Fruit fly (Drosophila melanogaster) whole organism, wandering third instar larva: ENCODE results near the gene CG32249.

ENCODE experiments used
- Abd-B ChIP-seq: fragments of >200 bp; optimal IDR thresholded peaks from 2 replicates; lab custom pipeline; 2017; ENCODE audit warnings: missing biosample characterization, missing genetic modification characterization
- CG32264 ChIP-seq: fragments of 200-800 bp; sonication (Bioruptor generic); optimal IDR thresholded peaks from 2 replicates; lab custom pipeline; 2016; ENCODE audit warnings: missing biosample characterization, missing genetic modification characterization
- CG9705 ChIP-seq: fragments of 200-800 bp; sonication (Bioruptor generic); optimal IDR thresholded peaks from 2 replicates; lab custom pipeline; 2018; ENCODE audit warnings: missing biosample characterization, mild to moderate bottlenecking, missing genetic modification characterization
- CrebA ChIP-seq: fragments of 200-800 bp; sonication (Bioruptor generic); optimal IDR thresholded peaks from 2 replicates; lab custom pipeline; 2016; ENCODE audit warnings: missing biosample characterization, mild to moderate bottlenecking, missing genetic modification characterization, borderline replicate concordance
- Dfd ChIP-seq: fragments of >200 bp; optimal IDR thresholded peaks from 2 replicates; lab custom pipeline; 2017; ENCODE audit warnings: missing biosample characterization, missing genetic modification characterization
- GATAd ChIP-seq: sonication (Bioruptor generic); optimal IDR thresholded peaks from 2 replicates; lab custom pipeline; 2016; ENCODE audit warnings: missing biosample characterization, missing genetic modification characterization
- HLH106 ChIP-seq: fragments of 200-800 bp; optimal IDR thresholded peaks from 3 replicates; lab custom pipeline; 2019; ENCODE audit warnings: missing biosample characterization, mild to moderate bottlenecking, missing genetic modification characterization, moderate library complexity
- Hnf4 ChIP-seq: fragments of 200-800 bp; sonication (Bioruptor generic); optimal IDR thresholded peaks from 2 replicates; lab custom pipeline; 2016; ENCODE audit warnings: missing biosample characterization, mild to moderate bottlenecking, missing genetic modification characterization
- Hr78 ChIP-seq: fragments of >200 bp; optimal IDR thresholded peaks from 2 replicates; lab custom pipeline; 2017; ENCODE audit warnings: missing biosample characterization, missing genetic modification characterization
- Hr83 ChIP-seq: fragments of 200-300 bp; sonication (Bioruptor generic); optimal IDR thresholded peaks from 2 replicates; lab custom pipeline; 2016; ENCODE audit warnings: missing biosample characterization, mild to moderate bottlenecking, missing genetic modification characterization, moderate library complexity; ENCODE audit not compliant: poor library complexity, severe bottlenecking
- Jra ChIP-seq: sonication (Bioruptor generic); optimal IDR thresholded peaks from 2 replicates; lab custom pipeline; 2016; ENCODE audit warnings: missing biosample characterization, missing genetic modification characterization
- Mio ChIP-seq: sonication (Bioruptor generic); optimal IDR thresholded peaks from 2 replicates; lab custom pipeline; 2016; ENCODE audit warnings: missing biosample characterization, missing genetic modification characterization
- Myc ChIP-seq: fragments of >200 bp; optimal IDR thresholded peaks from 2 replicates; lab custom pipeline; 2017
- N ChIP-seq: fragments of >200 bp; optimal IDR thresholded peaks from 2 replicates; lab custom pipeline; 2018; ENCODE audit warnings: missing biosample characterization, missing external identifiers, missing genetic modification characterization
- OdsH ChIP-seq: fragments of 200-800 bp; sonication (Bioruptor generic); optimal IDR thresholded peaks from 2 replicates; lab custom pipeline; 2016; ENCODE audit warnings: missing biosample characterization, mild to moderate bottlenecking, missing genetic modification characterization
- Rel ChIP-seq, 2 experiments: fragments of 200-800 bp; sonication (Bioruptor generic) in 1 of 2; optimal IDR thresholded peaks; 2 replicates in 1 of 2; 3 replicates in 1 of 2; lab custom pipeline; 2016 to 2019; ENCODE audit warnings: mild to moderate bottlenecking in 2 of 2, missing biosample characterization in 2 of 2, missing genetic modification characterization in 2 of 2, moderate library complexity in 1 of 2
- Sp1 ChIP-seq: fragments of 200-800 bp; sonication (Bioruptor generic); optimal IDR thresholded peaks from 3 replicates; lab custom pipeline; 2019; ENCODE audit warnings: missing biosample characterization, mild to moderate bottlenecking, missing genetic modification characterization, moderate library complexity
- Vsx2 ChIP-seq: fragments of 200-300, 225-300 bp; sonication (Bioruptor generic); optimal IDR thresholded peaks from 2 replicates; lab custom pipeline; 2018; ENCODE audit warnings: missing biosample characterization, missing genetic modification characterization; ENCODE audit not compliant: partially characterized antibody
- br ChIP-seq: fragments of 200-800 bp; sonication (Bioruptor generic); optimal IDR thresholded peaks from 2 replicates; lab custom pipeline; 2016; ENCODE audit warnings: missing biosample characterization, missing genetic modification characterization
- brk ChIP-seq: fragments of 200-800 bp; sonication (Bioruptor generic); optimal IDR thresholded peaks from 2 replicates; lab custom pipeline; 2016; ENCODE audit warnings: missing biosample characterization, mild to moderate bottlenecking, missing genetic modification characterization
- dl ChIP-seq, 2 experiments: fragments of 175-275, 200-275 bp in 1 of 2; fragments of 200-275 bp in 1 of 2; sonication (Bioruptor generic); optimal IDR thresholded peaks; lab custom pipeline; 2018; ENCODE audit warnings: mild to moderate bottlenecking in 2 of 2, missing biosample characterization in 2 of 2, missing genetic modification characterization in 2 of 2, moderate library complexity in 2 of 2; ENCODE audit not compliant: partially characterized antibody in 2 of 2, insufficient read depth in 1 of 2
- dmrt93B ChIP-seq: fragments of 200-800 bp; sonication (Bioruptor generic); optimal IDR thresholded peaks from 2 replicates; lab custom pipeline; 2018; ENCODE audit warnings: missing biosample characterization, mild to moderate bottlenecking, missing genetic modification characterization
- dsf ChIP-seq: sonication (Bioruptor generic); optimal IDR thresholded peaks from 2 replicates; lab custom pipeline; 2016; ENCODE audit warnings: missing biosample characterization, missing genetic modification characterization, borderline replicate concordance
- ey ChIP-seq: fragments of 200-800 bp; sonication (Bioruptor generic); optimal IDR thresholded peaks from 2 replicates; lab custom pipeline; 2016; ENCODE audit warnings: missing biosample characterization, missing genetic modification characterization
- foxo ChIP-seq, 2 experiments: fragments of 200-800 bp; sonication (Bioruptor generic); optimal IDR thresholded peaks; 2 replicates in 1 of 2; 3 replicates in 1 of 2; lab custom pipeline; 2016 to 2017; ENCODE audit warnings: missing biosample characterization in 2 of 2, missing genetic modification characterization in 2 of 2
- h ChIP-seq: fragments of 200-800 bp; sonication (Bioruptor generic); optimal IDR thresholded peaks from 3 replicates; lab custom pipeline; 2016; ENCODE audit warnings: missing biosample characterization, mild to moderate bottlenecking, missing genetic modification characterization
- jim ChIP-seq: fragments of 175-275, 200-325 bp; sonication (Bioruptor generic); optimal IDR thresholded peaks from 2 replicates; lab custom pipeline; 2016; ENCODE audit warnings: missing biosample characterization, mild to moderate bottlenecking, missing genetic modification characterization
- lola ChIP-seq: fragments of >200 bp; optimal IDR thresholded peaks from 2 replicates; lab custom pipeline; 2017; ENCODE audit warnings: missing biosample characterization, missing genetic modification characterization
- psq ChIP-seq: fragments of 200-800 bp; sonication (Bioruptor generic); optimal IDR thresholded peaks from 3 replicates; lab custom pipeline; 2017; ENCODE audit warnings: missing biosample characterization, mild to moderate bottlenecking, missing genetic modification characterization, moderate library complexity
- rgr ChIP-seq: fragments of 200-800 bp; sonication (Bioruptor generic); optimal IDR thresholded peaks from 3 replicates; lab custom pipeline; 2016; ENCODE audit warnings: missing biosample characterization, mild to moderate bottlenecking, missing genetic modification characterization
- sage ChIP-seq: fragments of 200-800 bp; sonication (Bioruptor generic); optimal IDR thresholded peaks from 2 replicates; lab custom pipeline; 2016; ENCODE audit warnings: missing biosample characterization, mild to moderate bottlenecking, missing genetic modification characterization
- sv ChIP-seq: fragments of 200-800 bp; sonication (Bioruptor generic); optimal IDR thresholded peaks from 3 replicates; lab custom pipeline; 2016; ENCODE audit warnings: missing biosample characterization, missing genetic modification characterization
- tai ChIP-seq: sonication (Bioruptor generic); optimal IDR thresholded peaks from 2 replicates; lab custom pipeline; 2016; ENCODE audit warnings: missing biosample characterization, missing genetic modification characterization
- usp ChIP-seq: fragments of >200 bp; optimal IDR thresholded peaks from 2 replicates; lab custom pipeline; 2017; ENCODE audit warnings: missing biosample characterization, missing genetic modification characterization
- woc ChIP-seq: sonication (Bioruptor generic); optimal IDR thresholded peaks from 2 replicates; lab custom pipeline; 2016; ENCODE audit warnings: missing biosample characterization, mild to moderate bottlenecking, missing genetic modification characterization

The CG32249 gene

dm6 chr3L:4484623-4485022 is 14.8 kb downstream of the CG32249 start:
- TF ChIP-seq rgr = no peak
- no peak for TF ChIP-seq ey (GFP tag; lab: Kevin White, UChicago)
- no peak for TF ChIP-seq dmrt93B (GFP tag; lab: Kevin White, UChicago)
- no peak for TF ChIP-seq CG9705 (GFP tag; lab: Kevin White, UChicago)
- no peak for TF ChIP-seq foxo (GFP tag; optimal IDR thresholded peaks at IDR 0.05; lab: Kevin White, UChicago)
- peak; percentile 27 for TF ChIP-seq N (GFP tag; lab: Kevin White, UChicago)
- TF ChIP-seq h = no peak
- TF ChIP-seq lola (GFP tag; lab: Kevin White, UChicago) = no peak
- TF ChIP-seq brk (GFP tag; lab: Kevin White, UChicago) = no peak
- no peak for TF ChIP-seq OdsH
- TF ChIP-seq Myc (lab: Kevin White, UChicago) = peak; percentile 50

DNA sequence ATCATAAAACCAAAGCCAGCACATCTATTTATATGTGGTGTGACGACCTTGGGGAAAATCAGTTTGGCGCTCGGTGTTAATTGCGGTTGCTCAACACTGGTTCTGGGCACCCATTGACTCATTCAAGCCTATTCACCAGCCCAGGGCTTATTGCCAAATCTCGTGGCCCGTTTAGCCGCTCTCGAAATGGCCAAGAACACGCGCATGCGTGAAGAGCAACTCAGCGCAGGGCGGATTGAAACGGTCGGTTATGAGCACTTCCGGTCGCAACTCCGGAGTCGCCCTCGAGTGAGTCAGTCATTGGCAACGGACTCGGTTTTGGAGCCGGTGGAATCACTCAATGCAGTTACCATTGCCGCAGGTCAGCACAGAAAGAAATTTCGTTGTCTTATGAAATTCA is 19.7 kb downstream of the CG32249 start:
- TF ChIP-seq sv (no peak), ey (GFP tag; lab: Kevin White, UChicago) (no peak), dl (GFP tag; optimal IDR thresholded peaks at IDR 0.05; lab: Kevin White, UChicago; ENCODE audit: insufficient read depth in 1 of 2, partially characterized antibody in 2 of 2) (no peak), Rel (GFP tag; optimal IDR thresholded peaks at IDR 0.05; lab: Kevin White, UChicago) (no peak), Rel (tag; optimal IDR thresholded peaks at IDR 0.05; lab: Kevin White, UChicago) (no peak), Vsx2 (no peak), jim (GFP tag; lab: Kevin White, UChicago) (no peak), psq (GFP tag; lab: Kevin White, UChicago) (no peak), dsf (GFP tag; lab: Kevin White, UChicago) (no peak), CrebA (GFP tag; lab: Kevin White, UChicago) (no peak), foxo (GFP tag; optimal IDR thresholded peaks at IDR 0.05; lab: Kevin White, UChicago) (no peak), OdsH (no peak), Hr83 (GFP tag; lab: Kevin White, UChicago) (no peak), CG9705 (GFP tag; lab: Kevin White, UChicago) (no peak), br (GFP tag; lab: Kevin White, UChicago) (no peak), rgr (no peak), brk (GFP tag; lab: Kevin White, UChicago) (no peak), tai (GFP tag; lab: Kevin White, UChicago) (no peak), Myc (lab: Kevin White, UChicago) (no peak), lola (GFP tag; lab: Kevin White, UChicago) (no peak), Hr78 (GFP tag; lab: Kevin White, UChicago) (no peak)
- TF ChIP-seq, all 38 proteins: peak for 0

dm6 chr3L:4490702-4491243 is 21.0 kb downstream of the CG32249 start, which contains the start of gene CG13722:
Gene CG13722, minus strand, starts transcription at chr3L:4490963.
- TF ChIP-seq Myc (lab: Kevin White, UChicago) = peak; percentile 45
- TF ChIP-seq Dfd (GFP tag; lab: Kevin White, UChicago) = no peak
- TF ChIP-seq HLH106 (tag; lab: Kevin White, UChicago) = no peak
- no peak for TF ChIP-seq Mio

DNA sequence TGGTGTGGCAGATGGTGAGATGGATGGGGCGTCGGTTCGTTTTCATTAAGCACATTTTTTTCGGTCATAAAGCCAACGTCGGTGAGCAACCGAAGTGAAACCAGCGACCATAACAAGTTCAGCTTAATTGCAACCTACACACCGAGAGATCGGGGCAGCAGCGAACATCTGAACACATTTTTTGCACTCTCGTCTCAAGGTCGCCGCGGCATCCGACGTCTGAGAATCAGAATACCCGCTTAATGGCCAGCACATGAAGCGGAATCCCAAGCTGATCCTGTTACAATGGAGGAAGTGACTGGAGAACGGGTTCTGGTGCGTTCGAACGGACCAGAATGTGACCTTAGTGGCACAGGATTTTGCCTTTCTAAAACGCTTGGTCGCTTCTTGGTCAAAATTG is 23.8 kb downstream of the CG32249 start:
- TF ChIP-seq Rel (GFP tag; optimal IDR thresholded peaks at IDR 0.05; lab: Kevin White, UChicago) (no peak), Rel (tag; optimal IDR thresholded peaks at IDR 0.05; lab: Kevin White, UChicago) (peak; percentile 23), Mio (no peak)
- TF ChIP-seq, all 38 proteins: peak for 1

DNA sequence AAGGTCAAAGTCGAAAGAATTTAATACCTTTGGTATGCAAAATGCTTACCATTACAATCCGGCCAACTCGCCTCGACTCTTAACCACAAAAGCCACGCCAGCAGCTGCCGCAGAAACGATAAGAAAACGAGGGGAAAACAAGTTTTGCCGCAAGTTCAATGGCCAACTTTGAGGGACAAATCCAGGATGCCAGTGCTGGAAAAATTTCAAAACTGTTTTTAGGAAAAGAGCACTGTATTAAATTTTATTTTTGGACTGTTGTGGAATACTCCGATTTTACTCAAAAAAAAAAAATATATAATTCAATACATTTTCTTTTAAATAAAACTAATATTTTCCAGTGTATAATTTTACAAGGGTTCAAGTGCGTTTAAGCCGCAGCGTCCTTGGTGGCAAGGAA is 24.8 kb downstream of the CG32249 start:
- TF ChIP-seq woc (peak; percentile 55), rgr (peak; percentile 73), Myc (lab: Kevin White, UChicago) (no peak), GATAd (GFP tag; lab: Kevin White, UChicago) (no peak), Hr78 (GFP tag; lab: Kevin White, UChicago) (no peak), dmrt93B (GFP tag; lab: Kevin White, UChicago) (peak; percentile 48), psq (GFP tag; lab: Kevin White, UChicago) (peak; percentile 74), sage (GFP tag; lab: Kevin White, UChicago) (peak; percentile 64), CG9705 (GFP tag; lab: Kevin White, UChicago) (peak; percentile 34), HLH106 (tag; lab: Kevin White, UChicago) (peak; percentile 76), Hr83 (GFP tag; lab: Kevin White, UChicago) (no peak), br (GFP tag; lab: Kevin White, UChicago) (peak; percentile 69), Vsx2 (no peak), CrebA (GFP tag; lab: Kevin White, UChicago) (peak; percentile 10), Mio (no peak), CG32264 (GFP tag; lab: Kevin White, UChicago) (no peak), brk (GFP tag; lab: Kevin White, UChicago) (peak; percentile 70), usp (GFP tag; lab: Kevin White, UChicago) (no peak), ey (GFP tag; lab: Kevin White, UChicago) (peak; percentile 54), sv (no peak), Sp1 (GFP tag; lab: Kevin White, UChicago) (peak; percentile 73), h (peak; percentile 78), Abd-B (GFP tag; lab: Kevin White, UChicago) (no peak), N (GFP tag; lab: Kevin White, UChicago) (no peak), Hnf4 (GFP tag; lab: Kevin White, UChicago) (peak; percentile 41), Jra (GFP tag; lab: Kevin White, UChicago) (no peak), jim (GFP tag; lab: Kevin White, UChicago) (no peak), tai (GFP tag; lab: Kevin White, UChicago) (peak; percentile 30), OdsH (peak; percentile 74), Dfd (GFP tag; lab: Kevin White, UChicago) (no peak), Rel (GFP tag; optimal IDR thresholded peaks at IDR 0.05; lab: Kevin White, UChicago) (no peak), Rel (tag; optimal IDR thresholded peaks at IDR 0.05; lab: Kevin White, UChicago) (no peak), dsf (GFP tag; lab: Kevin White, UChicago) (no peak)
